Fruit fly (Drosophila melanogaster) Kc167 (cell line): ENCODE measurements around the gene Gmap.

ENCODE experiments used
- Myc ChIP-seq: fragments of >200 bp; optimal IDR thresholded peaks from 2 replicates; lab custom pipeline; 2017; ENCODE audit warnings: missing external identifiers
- h ChIP-seq: fragments of >200 bp; optimal IDR thresholded peaks from 3 replicates; lab custom pipeline; 2018; ENCODE audit warnings: missing external identifiers
- insv ChIP-seq: fragments of >200 bp; optimal IDR thresholded peaks from 3 replicates; lab custom pipeline; 2018; ENCODE audit warnings: missing external identifiers
- psq ChIP-seq: fragments of >200 bp; optimal IDR thresholded peaks from 2 replicates; lab custom pipeline; 2017; ENCODE audit warnings: missing external identifiers
- ttk ChIP-seq: sonication (Bioruptor generic); optimal IDR thresholded peaks from 2 replicates; lab custom pipeline; 2017; ENCODE audit warnings: missing external identifiers

- no peak for TF ChIP-seq Myc (lab: Kevin White, UChicago)
- no peak for TF ChIP-seq psq (lab: Kevin White, UChicago)
- no peak for TF ChIP-seq insv
- no peak for TF ChIP-seq ttk (lab: Kevin White, UChicago)
- no peak for TF ChIP-seq h (lab: Kevin White, UChicago)
Observed at dm6 chrX:15552472-15552888, 65.8 kb downstream of the Gmap start.
